Fruit fly (Drosophila melanogaster): ENCODE data around the gene CG10993.
A peak's percentile ranks its signal among the peaks of the same experiment; 100 is the strongest.

The CG10993 gene

DNA sequence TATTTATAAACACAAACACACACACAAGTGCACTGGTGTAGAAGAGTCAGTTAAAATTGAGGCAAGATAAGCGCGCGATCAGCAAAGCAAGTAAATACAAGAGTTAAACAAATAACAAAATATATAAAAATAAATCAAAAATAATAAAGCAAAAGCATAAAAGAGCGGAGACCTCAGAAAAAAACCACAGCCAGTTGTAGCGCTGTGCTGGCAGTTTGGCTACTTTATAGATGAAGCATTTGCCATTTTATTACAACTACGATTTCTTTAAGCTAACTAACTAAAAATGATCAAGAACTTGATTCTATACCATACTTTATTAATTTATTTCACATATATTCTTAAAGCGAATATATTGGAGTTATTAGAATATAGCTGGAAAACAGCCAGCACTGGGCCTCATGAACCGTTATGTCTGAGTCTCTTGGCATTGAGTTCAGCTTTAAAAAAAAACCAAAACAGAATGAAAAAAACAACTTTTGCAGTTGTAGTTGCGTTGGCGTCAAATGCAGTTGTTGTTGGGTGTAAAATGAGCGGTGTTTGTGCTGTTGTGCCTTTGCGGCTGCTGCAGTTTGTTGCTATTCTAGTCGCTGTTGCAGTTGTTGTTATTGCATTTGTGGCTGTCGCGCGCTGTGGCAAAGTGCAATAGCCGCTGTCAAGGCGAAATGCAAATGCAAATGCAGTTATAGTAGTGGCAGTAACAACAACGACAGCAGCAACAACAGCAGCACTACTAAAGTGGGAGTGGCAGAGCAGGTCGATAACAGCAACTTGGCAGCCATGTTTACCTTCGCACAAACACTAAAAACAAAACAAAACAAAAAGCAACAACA is 43.1 kb downstream of the CG10993 start:
- peak; percentile 67 for TF ChIP-seq Pif1A (GFP tag; optimal IDR thresholded peaks at IDR 0.05)
- TF ChIP-seq CG8301 (tag; optimal IDR thresholded peaks at IDR 0.05): peak; percentile 61
- no peak for TF ChIP-seq CG13204 (GFP tag; optimal IDR thresholded peaks at IDR 0.05)
- peak; percentile 68 for TF ChIP-seq CG4496 (GFP tag; IDR thresholded peaks at IDR 0.05)
- no peak for TF ChIP-seq Snoo (tag; optimal IDR thresholded peaks at IDR 0.05)
- TF ChIP-seq CG14655 (GFP tag; optimal IDR thresholded peaks at IDR 0.05): peak; percentile 81
- no peak for TF ChIP-seq D1 (tag; optimal IDR thresholded peaks at IDR 0.05)
- TF ChIP-seq CG10348 (GFP tag; IDR thresholded peaks at IDR 0.05): no peak
- TF ChIP-seq CG15710 (tag; optimal IDR thresholded peaks at IDR 0.05): peak; percentile 51
- TF ChIP-seq CG34367 (tag; optimal IDR thresholded peaks at IDR 0.05): peak; percentile 33
- TF ChIP-seq CG32121 (GFP tag; IDR thresholded peaks at IDR 0.05): peak; percentile 66
- no peak for TF ChIP-seq rn (GFP tag; IDR thresholded peaks at IDR 0.05)
- TF ChIP-seq EcR (GFP tag; optimal IDR thresholded peaks at IDR 0.05): peak; percentile 91
- no peak for TF ChIP-seq gl (tag; optimal IDR thresholded peaks at IDR 0.05)
- no peak for TF ChIP-seq CG8159 (tag; optimal IDR thresholded peaks at IDR 0.05)
- TF ChIP-seq CG17806 (tag; optimal IDR thresholded peaks at IDR 0.05): peak; percentile 42
- TF ChIP-seq Pif1B (GFP tag; optimal IDR thresholded peaks at IDR 0.05): peak; percentile 58
- TF ChIP-seq fd96Ca (GFP tag; IDR thresholded peaks at IDR 0.05): no peak; the same call in 1 of the 3 replicates
- peak; percentile 20; the same call in 1 of the 2 replicates for TF ChIP-seq CG12605 (GFP tag; IDR thresholded peaks at IDR 0.05)
- peak; percentile 22 for TF ChIP-seq Ets98B (GFP tag; IDR thresholded peaks at IDR 0.05)
- peak; percentile 30 for TF ChIP-seq CG9948 (tag; optimal IDR thresholded peaks at IDR 0.05)

DNA sequence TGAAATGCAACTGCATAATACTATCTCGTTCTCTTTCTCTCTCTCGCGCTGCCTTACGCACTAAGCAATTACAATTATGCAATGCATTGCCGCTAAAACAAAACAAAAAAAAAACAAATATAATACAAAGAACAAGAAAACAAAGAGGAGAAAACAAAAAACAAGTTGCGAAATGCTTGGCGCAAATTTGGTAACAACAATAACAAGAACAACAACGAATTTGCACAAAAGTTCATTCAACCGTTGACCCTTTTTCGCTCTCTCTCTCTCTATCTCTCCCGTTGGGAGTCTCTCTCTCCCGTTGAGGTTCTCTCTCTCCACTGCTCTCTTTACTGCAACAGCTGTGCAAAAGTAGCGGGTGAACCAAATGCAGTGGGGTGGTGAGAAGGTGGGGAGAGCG is 43.9 kb downstream of the CG10993 start:
- peak; percentile 99 for TF ChIP-seq EcR (GFP tag; optimal IDR thresholded peaks at IDR 0.05)
- TF ChIP-seq CG34367 (tag; optimal IDR thresholded peaks at IDR 0.05): no peak
- TF ChIP-seq CG13204 (GFP tag; optimal IDR thresholded peaks at IDR 0.05): no peak
- TF ChIP-seq Ets98B (GFP tag; IDR thresholded peaks at IDR 0.05): peak; percentile 59

DNA sequence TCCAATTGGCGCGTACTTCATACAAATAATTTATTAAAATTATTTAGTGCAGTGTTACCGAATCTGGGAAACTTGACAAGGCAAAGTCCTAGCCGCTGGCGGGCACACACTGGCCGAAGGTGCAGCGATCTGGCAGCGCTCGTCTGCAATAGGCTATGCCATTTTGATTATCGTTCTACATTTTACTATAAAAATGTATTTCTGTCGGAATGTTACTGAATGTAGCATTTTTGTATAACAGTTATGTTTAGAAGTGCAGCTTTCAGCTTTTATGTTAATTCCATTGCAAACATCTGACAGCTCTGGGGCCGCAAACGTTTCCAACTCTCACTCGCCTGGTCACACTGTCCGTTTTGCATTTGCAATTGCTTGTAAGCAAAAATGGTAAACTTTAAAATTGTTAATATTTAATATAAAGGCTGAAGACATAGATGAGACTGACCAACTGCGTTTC is 46.3 kb downstream of the CG10993 start, which contains the start of gene Grip91:
TSS of gene Grip91 (minus strand) at position 85 of the 454 bp plus-strand sequence.
- TF ChIP-seq Pif1A (GFP tag; optimal IDR thresholded peaks at IDR 0.05) (no peak), gl (tag; optimal IDR thresholded peaks at IDR 0.05) (no peak), CG9948 (tag; optimal IDR thresholded peaks at IDR 0.05) (no peak), CG10348 (GFP tag; IDR thresholded peaks at IDR 0.05) (no peak), CG8159 (tag; optimal IDR thresholded peaks at IDR 0.05) (no peak), CG32121 (GFP tag; IDR thresholded peaks at IDR 0.05) (no peak)

DNA sequence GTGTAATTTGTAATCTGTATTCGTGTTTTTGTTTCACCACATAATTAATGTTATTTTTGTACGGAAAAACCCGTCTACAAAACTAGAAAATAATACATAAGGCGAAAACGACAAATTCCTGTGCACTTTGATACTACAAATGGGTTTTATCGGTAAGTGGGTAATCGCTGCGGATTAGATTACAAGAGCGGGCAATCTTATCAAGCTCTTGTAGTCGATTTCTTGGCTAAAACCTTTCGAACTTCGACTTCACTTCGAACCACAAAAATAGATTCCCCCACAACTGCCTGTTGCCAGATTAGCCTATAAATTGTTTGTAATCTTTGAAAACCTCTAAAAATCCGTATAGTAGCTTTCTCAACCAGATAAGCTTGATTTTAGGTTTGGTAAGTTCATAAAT is 49.9 kb downstream of the CG10993 start:
- TF ChIP-seq CG13204 (GFP tag; optimal IDR thresholded peaks at IDR 0.05): no peak

Measured in whole organism, pupa.